Worm (Caenorhabditis elegans): ENCODE results near the gene F43D2.7.
A peak's percentile ranks its signal among the peaks of the same experiment; 100 is the strongest.

The F43D2.7 gene

DNA sequence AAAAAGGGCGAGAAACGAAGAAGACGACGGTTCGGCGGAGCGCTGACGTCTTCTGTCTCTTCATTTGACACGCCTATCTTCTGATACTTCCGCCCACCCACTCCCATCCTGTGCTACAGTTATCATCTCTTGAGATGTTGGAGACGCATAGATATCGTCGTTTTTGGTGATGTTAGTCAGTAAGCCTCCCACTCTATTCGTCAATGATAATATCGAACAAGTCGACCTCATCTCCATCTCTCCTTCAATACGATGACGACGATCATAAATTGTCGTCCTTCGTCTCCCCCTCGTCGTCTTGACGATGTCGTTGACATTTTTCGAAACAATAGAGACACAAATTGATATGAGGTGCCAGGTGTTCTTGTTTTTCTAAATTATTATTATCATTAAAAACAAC is 18.2 kb upstream of the F43D2.7 start, which contains the start of gene slc-25A29:
Gene slc-25A29, minus strand, starts transcription at position 45 of the 400 bp plus-strand sequence.
- TF ChIP-seq nfya-1 (tag; optimal IDR thresholded peaks at IDR 0.05; ENCODE audit: insufficient read depth) = no peak
- no peak for TF ChIP-seq ama-1 (optimal IDR thresholded peaks at IDR 0.05)
- peak; percentile 16 for TF ChIP-seq nhr-23 (tag; optimal IDR thresholded peaks at IDR 0.05)
- peak; percentile 37 for TF ChIP-seq nhr-25 (tag; optimal IDR thresholded peaks at IDR 0.05)
- no peak for TF ChIP-seq ZK546.5 (tag; optimal IDR thresholded peaks at IDR 0.05)
- no peak for TF ChIP-seq jun-1 (tag; optimal IDR thresholded peaks at IDR 0.05)
- no peak for TF ChIP-seq fos-1 (tag; optimal IDR thresholded peaks at IDR 0.05)
- no peak for TF ChIP-seq nhr-237 (tag; optimal IDR thresholded peaks at IDR 0.05)
- no peak for TF ChIP-seq ceh-28 (tag; optimal IDR thresholded peaks at IDR 0.05)
- no peak for TF ChIP-seq nhr-77 (tag; optimal IDR thresholded peaks at IDR 0.05)
- TF ChIP-seq fkh-10 (GFP tag; optimal IDR thresholded peaks at IDR 0.05) = no peak
- TF ChIP-seq elt-1 (tag; optimal IDR thresholded peaks at IDR 0.05) = no peak
- no peak for TF ChIP-seq daf-12 (tag; optimal IDR thresholded peaks at IDR 0.05)
- no peak for TF ChIP-seq lin-39 (tag; optimal IDR thresholded peaks at IDR 0.05)
- no peak for TF ChIP-seq nhr-28 (tag; optimal IDR thresholded peaks at IDR 0.05)
- TF ChIP-seq elt-3 (tag; optimal IDR thresholded peaks at IDR 0.05) = peak in 2 of 3 experiments; percentile 54 to 63
- no peak for TF ChIP-seq snpc-4 (tag; optimal IDR thresholded peaks at IDR 0.05)
- TF ChIP-seq ceh-16 (tag; optimal IDR thresholded peaks at IDR 0.05) = no peak
- no peak for TF ChIP-seq hmg-11 (tag; optimal IDR thresholded peaks at IDR 0.05)
- TF ChIP-seq pqm-1 (tag; optimal IDR thresholded peaks at IDR 0.05) = no peak
- TF ChIP-seq ztf-4 (tag; optimal IDR thresholded peaks at IDR 0.05) = no peak

DNA sequence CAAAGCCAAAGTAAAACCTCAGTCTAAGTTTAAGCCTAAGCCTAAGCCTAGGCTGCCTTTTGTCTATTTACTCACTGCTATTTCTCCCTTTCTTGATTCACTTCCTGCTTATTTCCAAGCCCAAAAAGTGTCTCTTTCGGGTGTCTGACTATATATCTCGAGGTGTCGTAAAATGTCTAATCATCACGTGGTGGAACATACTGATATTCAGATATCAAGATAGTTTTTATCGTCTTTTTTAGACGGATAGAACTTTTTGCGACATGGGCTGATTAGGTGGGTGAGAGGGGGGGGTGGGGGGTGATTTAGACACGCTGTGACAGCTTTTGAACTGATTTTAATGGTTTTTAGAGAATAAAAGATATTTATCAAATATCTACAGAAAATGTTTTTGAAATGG is 17.0 kb upstream of the F43D2.7 start:
- no peak for TF ChIP-seq nfya-1 (tag; optimal IDR thresholded peaks at IDR 0.05; ENCODE audit: insufficient read depth)
- TF ChIP-seq ceh-82 (tag; optimal IDR thresholded peaks at IDR 0.05) = no peak
- no peak for TF ChIP-seq fkh-2 (tag; optimal IDR thresholded peaks at IDR 0.05)
- no peak for TF ChIP-seq fos-1 (tag; optimal IDR thresholded peaks at IDR 0.05)
- TF ChIP-seq nhr-25 (tag; optimal IDR thresholded peaks at IDR 0.05) = no peak

DNA sequence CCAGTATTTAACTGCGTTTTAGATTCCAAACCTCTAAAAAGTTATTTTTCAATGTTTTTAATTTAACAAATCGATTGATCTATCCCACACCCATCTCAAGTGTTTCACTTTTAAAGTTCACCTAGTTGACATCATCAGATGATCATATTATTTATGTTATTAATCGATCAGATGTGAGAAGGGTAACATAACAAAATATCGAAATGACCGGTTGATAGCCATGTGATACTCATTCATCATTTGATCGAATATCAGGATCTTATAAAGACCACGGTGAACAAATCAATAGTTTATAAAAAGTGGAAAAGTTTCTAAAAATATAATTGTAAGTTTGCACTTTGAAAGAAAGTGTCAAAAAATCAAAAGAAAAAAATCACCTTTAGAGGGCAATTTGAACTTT is 15.7 kb upstream of the F43D2.7 start:
- no peak for TF ChIP-seq fkh-2 (tag; optimal IDR thresholded peaks at IDR 0.05)
- no peak for TF ChIP-seq lin-39 (tag; optimal IDR thresholded peaks at IDR 0.05)
- TF ChIP-seq nhr-76 (tag; optimal IDR thresholded peaks at IDR 0.05) = no peak
- TF ChIP-seq eor-1 (tag; optimal IDR thresholded peaks at IDR 0.05) = no peak
- TF ChIP-seq tbx-2 (tag; optimal IDR thresholded peaks at IDR 0.05) = no peak
- no peak for TF ChIP-seq elt-2 (tag; optimal IDR thresholded peaks at IDR 0.05)
- no peak for TF ChIP-seq egl-5 (tag; optimal IDR thresholded peaks at IDR 0.05)
- TF ChIP-seq pha-4 (tag; optimal IDR thresholded peaks at IDR 0.05) = no peak
- TF ChIP-seq mdl-1 (tag; optimal IDR thresholded peaks at IDR 0.05) = no peak
- no peak for TF ChIP-seq mml-1 (tag; optimal IDR thresholded peaks at IDR 0.05)
- TF ChIP-seq nhr-11 (tag; optimal IDR thresholded peaks at IDR 0.05) = no peak
- no peak for TF ChIP-seq snpc-4 (tag; optimal IDR thresholded peaks at IDR 0.05)
- TF ChIP-seq ama-1 (optimal IDR thresholded peaks at IDR 0.05) = no peak

DNA sequence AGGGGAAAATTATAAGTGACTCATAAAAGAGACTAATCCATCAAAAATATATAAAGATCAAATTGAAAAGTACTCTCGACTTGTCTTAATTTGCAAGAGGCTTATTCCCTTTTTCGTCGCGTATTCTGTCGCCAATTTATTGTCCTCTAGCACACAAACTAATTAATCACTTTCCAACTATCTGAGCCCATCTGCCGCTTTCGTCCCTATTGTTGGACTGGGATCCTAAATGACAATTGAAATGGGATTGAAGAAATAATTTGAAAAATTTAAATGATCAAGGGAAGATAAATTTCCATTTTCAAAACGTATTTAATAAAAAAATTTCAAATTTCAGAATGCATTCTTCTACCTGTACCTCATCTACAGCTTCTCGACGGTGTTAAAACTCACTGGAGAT is 10.7 kb upstream of the F43D2.7 start:
- TF ChIP-seq nhr-237 (tag; optimal IDR thresholded peaks at IDR 0.05) (no peak), nhr-76 (tag; optimal IDR thresholded peaks at IDR 0.05) (no peak), skn-1 (tag; optimal IDR thresholded peaks at IDR 0.05) (no peak), lin-15B (tag; optimal IDR thresholded peaks at IDR 0.05) (no peak), daf-12 (tag; optimal IDR thresholded peaks at IDR 0.05) (no peak), zag-1 (tag; optimal IDR thresholded peaks at IDR 0.05) (no peak), lin-39 (tag; optimal IDR thresholded peaks at IDR 0.05) (no peak)

DNA sequence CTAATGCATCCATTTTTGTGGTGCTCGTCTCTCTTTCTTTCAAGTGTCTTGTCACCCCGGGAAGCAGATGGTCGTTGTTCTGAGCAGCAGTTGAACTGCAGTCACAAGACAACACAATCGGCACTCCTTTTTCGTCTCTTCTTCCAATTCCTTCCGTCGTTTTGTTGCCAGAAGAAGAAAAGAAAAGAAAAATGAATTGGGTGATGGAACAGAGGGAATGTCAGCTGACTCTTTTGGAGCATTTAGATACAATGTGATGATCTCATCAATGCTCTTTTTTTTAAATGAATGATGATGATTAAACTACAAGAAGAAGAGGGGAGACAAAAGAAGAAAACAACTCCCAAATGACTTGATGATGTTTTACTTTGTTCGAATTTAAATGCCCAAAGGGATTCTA is 10.0 kb upstream of the F43D2.7 start:
- TF ChIP-seq ceh-82 (tag; optimal IDR thresholded peaks at IDR 0.05) = no peak
- TF ChIP-seq lsy-12 (tag; optimal IDR thresholded peaks at IDR 0.05) = no peak
- no peak for TF ChIP-seq elt-1 (tag; optimal IDR thresholded peaks at IDR 0.05)
- TF ChIP-seq hmg-11 (tag; optimal IDR thresholded peaks at IDR 0.05) = no peak
- no peak for TF ChIP-seq nhr-76 (tag; optimal IDR thresholded peaks at IDR 0.05)
- no peak for TF ChIP-seq eor-1 (tag; optimal IDR thresholded peaks at IDR 0.05)
- peak; percentile 6 for TF ChIP-seq nfya-1 (tag; optimal IDR thresholded peaks at IDR 0.05; ENCODE audit: insufficient read depth)
- TF ChIP-seq tbx-2 (tag; optimal IDR thresholded peaks at IDR 0.05) = no peak
- peak; percentile 12 for TF ChIP-seq fkh-10 (GFP tag; optimal IDR thresholded peaks at IDR 0.05)
- TF ChIP-seq ztf-11 (tag; optimal IDR thresholded peaks at IDR 0.05) = no peak
- TF ChIP-seq egl-5 (tag; optimal IDR thresholded peaks at IDR 0.05) = peak; percentile 39
- no peak for TF ChIP-seq pqm-1 (tag; optimal IDR thresholded peaks at IDR 0.05)
- TF ChIP-seq unc-62 (GFP tag; optimal IDR thresholded peaks at IDR 0.05) = no peak
- TF ChIP-seq mml-1 (tag; optimal IDR thresholded peaks at IDR 0.05) = no peak
- no peak for TF ChIP-seq lin-15B (tag; optimal IDR thresholded peaks at IDR 0.05)
- no peak for TF ChIP-seq fkh-2 (tag; optimal IDR thresholded peaks at IDR 0.05)
- TF ChIP-seq unc-39 (tag; optimal IDR thresholded peaks at IDR 0.05) = no peak
- no peak for TF ChIP-seq nhr-237 (tag; optimal IDR thresholded peaks at IDR 0.05)
- TF ChIP-seq skn-1 (tag; optimal IDR thresholded peaks at IDR 0.05) = peak; percentile 17
- TF ChIP-seq jun-1 (tag; optimal IDR thresholded peaks at IDR 0.05) = no peak
- TF ChIP-seq pha-4 (tag; optimal IDR thresholded peaks at IDR 0.05) = no peak
- no peak for TF ChIP-seq ZK546.5 (tag; optimal IDR thresholded peaks at IDR 0.05)

All from whole organism, L3 larva.